Worm (Caenorhabditis elegans) whole organism, L2 larva: ENCODE measurements around the gene pcf-11.
A peak's percentile ranks its signal among the peaks of the same experiment; 100 is the strongest.
"Not testable (repeated sequence)": the region's sequence is repeated elsewhere in the genome, so short reads cannot be mapped to it uniquely, and the experiment has no call there.

Source experiments
- C34F6.9 ChIP-seq: fragments of 150-350 bp; optimal IDR thresholded peaks from 2 replicates; lab custom pipeline; 2014; ENCODE audit warnings: missing biosample characterization, missing genetic modification characterization
- F13H6.1 ChIP-seq: sonication (generic microtip); optimal IDR thresholded peaks from 2 replicates; lab custom pipeline; 2016; ENCODE audit warnings: missing genetic modification characterization, missing compliant biosample characterization
- R02D3.7 ChIP-seq: fragments of 150-350 bp; optimal IDR thresholded peaks from 2 replicates; lab custom pipeline; 2014; ENCODE audit warnings: missing biosample characterization, missing genetic modification characterization
- ZK546.5 ChIP-seq: sonication (generic microtip); optimal IDR thresholded peaks from 2 replicates; lab custom pipeline; 2017; ENCODE audit warnings: missing biosample characterization, missing genetic modification characterization
- alr-1 ChIP-seq: fragments of 150-350 bp; optimal IDR thresholded peaks from 2 replicates; lab custom pipeline; 2014; ENCODE audit warnings: missing biosample characterization, missing genetic modification characterization
- aly-2 ChIP-seq: fragments of 150-350 bp; optimal IDR thresholded peaks from 2 replicates; lab custom pipeline; 2014; ENCODE audit warnings: missing biosample characterization, missing genetic modification characterization
- blmp-1 ChIP-seq: sonication (generic microtip); optimal IDR thresholded peaks from 2 replicates; lab custom pipeline; 2017; ENCODE audit warnings: missing genetic modification characterization, mild to moderate bottlenecking, missing compliant biosample characterization, antibody characterized with exemption, moderate library complexity; ENCODE audit not compliant: insufficient read depth
- ceh-16 ChIP-seq: fragments of 150-350 bp; optimal IDR thresholded peaks from 2 replicates; lab custom pipeline; 2014; ENCODE audit warnings: missing biosample characterization, missing genetic modification characterization
- crh-2 ChIP-seq: sonication (generic microtip); optimal IDR thresholded peaks from 2 replicates; lab custom pipeline; 2017; ENCODE audit warnings: missing biosample characterization, missing genetic modification characterization
- elt-1 ChIP-seq: fragments of 150-350 bp; optimal IDR thresholded peaks from 2 replicates; lab custom pipeline; 2014; ENCODE audit warnings: missing biosample characterization, missing genetic modification characterization
- fos-1 ChIP-seq: fragments of 150-350 bp; optimal IDR thresholded peaks from 2 replicates; lab custom pipeline; 2014; ENCODE audit warnings: missing biosample characterization, missing genetic modification characterization
- gmeb-1 ChIP-seq: fragments of 150-350 bp; optimal IDR thresholded peaks from 2 replicates; lab custom pipeline; 2014; ENCODE audit warnings: missing biosample characterization, missing genetic modification characterization
- lin-11 ChIP-seq: fragments of 150-350 bp; sonication (generic microtip); optimal IDR thresholded peaks from 2 replicates; lab custom pipeline; 2014; ENCODE audit warnings: missing biosample characterization, missing genetic modification characterization, inconsistent platforms, mixed read lengths
- lin-13 ChIP-seq: fragments of 150-350 bp; optimal IDR thresholded peaks from 2 replicates; lab custom pipeline; 2014; ENCODE audit warnings: missing biosample characterization, missing genetic modification reagents, missing genetic modification characterization
- lin-39 ChIP-seq: fragments of 150-350 bp; optimal IDR thresholded peaks from 2 replicates; lab custom pipeline; 2014; ENCODE audit warnings: missing biosample characterization, missing genetic modification reagents, missing genetic modification characterization
- lsy-2 ChIP-seq, 2 experiments: fragments of 150-350 bp in 1 of 2; sonication (generic microtip) in 1 of 2; optimal IDR thresholded peaks; 2 replicates each; lab custom pipeline; 2014 to 2017; ENCODE audit warnings: missing biosample characterization in 2 of 2, missing genetic modification characterization in 2 of 2
- mab-5 ChIP-seq: fragments of 150-350 bp; optimal IDR thresholded peaks from 2 replicates; lab custom pipeline; 2014; ENCODE audit warnings: missing biosample characterization, missing genetic modification characterization
- mbf-1 ChIP-seq: sonication (generic microtip); optimal IDR thresholded peaks from 2 replicates; lab custom pipeline; 2017; ENCODE audit warnings: missing biosample characterization, missing genetic modification characterization
- mdl-1 ChIP-seq, 2 experiments: fragments of 150-350 bp in 1 of 2; sonication (generic microtip) in 1 of 2; optimal IDR thresholded peaks; 2 replicates each; lab custom pipeline; 2017; ENCODE audit warnings: missing biosample characterization in 2 of 2, missing genetic modification characterization in 2 of 2
- nhr-10 ChIP-seq: sonication (generic microtip); optimal IDR thresholded peaks from 2 replicates; lab custom pipeline; 2017; ENCODE audit warnings: missing biosample characterization, missing genetic modification characterization
- nhr-12 ChIP-seq: fragments of 150-350 bp; optimal IDR thresholded peaks from 2 replicates; lab custom pipeline; 2014; ENCODE audit warnings: missing biosample characterization, missing genetic modification characterization
- nhr-129 ChIP-seq: fragments of 150-350 bp; optimal IDR thresholded peaks from 2 replicates; lab custom pipeline; 2014; ENCODE audit warnings: missing biosample characterization, missing genetic modification characterization
- nhr-25 ChIP-seq: fragments of 150-350 bp; sonication (generic microtip); optimal IDR thresholded peaks from 3 replicates; lab custom pipeline; 2014; ENCODE audit warnings: missing biosample characterization, missing genetic modification characterization
- nhr-6 ChIP-seq: fragments of 150-350 bp; optimal IDR thresholded peaks from 2 replicates; lab custom pipeline; 2014; ENCODE audit warnings: missing biosample characterization, missing genetic modification characterization
- peb-1 ChIP-seq: fragments of 150-350 bp; optimal IDR thresholded peaks from 2 replicates; lab custom pipeline; 2014; ENCODE audit warnings: missing biosample characterization, missing genetic modification characterization
- skn-1 ChIP-seq: sonication (generic microtip); optimal IDR thresholded peaks from 2 replicates; lab custom pipeline; 2017; ENCODE audit warnings: missing biosample characterization, missing genetic modification characterization
- sma-3 ChIP-seq: sonication (generic microtip); optimal IDR thresholded peaks from 2 replicates; lab custom pipeline; 2016; ENCODE audit warnings: missing genetic modification reagents, missing genetic modification characterization, missing compliant biosample characterization
- sma-9 ChIP-seq, 2 experiments: fragments of 150-350 bp in 1 of 2; sonication (generic microtip) in 1 of 2; optimal IDR thresholded peaks; 2 replicates each; lab custom pipeline; 2014 to 2016; ENCODE audit warnings: missing genetic modification characterization in 2 of 2, mild to moderate bottlenecking in 1 of 2, missing biosample characterization in 1 of 2, missing compliant biosample characterization in 1 of 2, missing genetic modification reagents in 1 of 2, moderate library complexity in 1 of 2
- snpc-4 ChIP-seq: fragments of 150-350 bp; optimal IDR thresholded peaks from 2 replicates; lab custom pipeline; 2014; ENCODE audit warnings: missing biosample characterization, missing genetic modification characterization
- unc-39 ChIP-seq: fragments of 150-350 bp; optimal IDR thresholded peaks from 2 replicates; lab custom pipeline; 2014; ENCODE audit warnings: missing biosample characterization, missing genetic modification characterization
- unc-55 ChIP-seq: fragments of 150-350 bp; sonication (generic microtip); optimal IDR thresholded peaks from 3 replicates; lab custom pipeline; 2014; ENCODE audit warnings: missing biosample characterization, missing genetic modification reagents, missing genetic modification characterization
- unc-62 ChIP-seq: fragments of 150-350 bp; optimal IDR thresholded peaks from 2 replicates; lab custom pipeline; 2014; ENCODE audit warnings: missing biosample characterization, missing genetic modification reagents, missing genetic modification characterization
- ztf-1 ChIP-seq: fragments of 200-800 bp; sonication (Bioruptor generic); conservative IDR thresholded peaks from 2 replicates; pipeline ENCODE4 v1.3.6; 2022; ENCODE audit warnings: missing genetic modification characterization, missing compliant biosample characterization
- ztf-11 ChIP-seq: sonication (generic microtip); optimal IDR thresholded peaks from 2 replicates; lab custom pipeline; 2017; ENCODE audit warnings: missing biosample characterization, missing genetic modification characterization
- ztf-4 ChIP-seq: fragments of 150-350 bp; optimal IDR thresholded peaks from 2 replicates; lab custom pipeline; 2014; ENCODE audit warnings: missing biosample characterization, missing genetic modification characterization

Gene pcf-11

DNA sequence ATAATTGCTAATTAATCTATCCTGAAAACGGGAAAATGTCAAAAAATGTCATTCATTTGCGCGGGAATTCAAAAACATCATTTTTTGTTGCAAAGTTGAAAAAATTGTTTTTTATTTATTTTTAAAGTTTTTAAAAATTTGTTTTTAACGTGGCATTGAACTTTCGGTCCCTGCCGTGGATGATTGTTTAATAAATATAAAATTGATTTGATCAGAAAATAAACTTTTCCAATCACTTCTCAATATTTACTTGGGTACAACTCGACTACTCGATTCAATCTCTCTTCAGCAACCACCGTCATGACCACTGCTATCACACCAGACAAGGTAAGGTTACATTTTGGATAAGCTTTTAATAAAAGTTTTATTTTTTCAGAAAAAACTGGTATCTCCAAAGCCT lies 37.7 kb downstream of the pcf-11 start, which contains the start of gene C45G9.4:
Gene C45G9.4 (plus strand): TSS at position 301 of the 400 bp plus-strand sequence.
- not testable (repeated sequence) for TF ChIP-seq blmp-1 (tag; lab: Kevin White, UChicago); lsy-2 (tag; optimal IDR thresholded peaks at IDR 0.05; lab: Kevin White, UChicago); gmeb-1 (tag; lab: Kevin White, UChicago)

DNA sequence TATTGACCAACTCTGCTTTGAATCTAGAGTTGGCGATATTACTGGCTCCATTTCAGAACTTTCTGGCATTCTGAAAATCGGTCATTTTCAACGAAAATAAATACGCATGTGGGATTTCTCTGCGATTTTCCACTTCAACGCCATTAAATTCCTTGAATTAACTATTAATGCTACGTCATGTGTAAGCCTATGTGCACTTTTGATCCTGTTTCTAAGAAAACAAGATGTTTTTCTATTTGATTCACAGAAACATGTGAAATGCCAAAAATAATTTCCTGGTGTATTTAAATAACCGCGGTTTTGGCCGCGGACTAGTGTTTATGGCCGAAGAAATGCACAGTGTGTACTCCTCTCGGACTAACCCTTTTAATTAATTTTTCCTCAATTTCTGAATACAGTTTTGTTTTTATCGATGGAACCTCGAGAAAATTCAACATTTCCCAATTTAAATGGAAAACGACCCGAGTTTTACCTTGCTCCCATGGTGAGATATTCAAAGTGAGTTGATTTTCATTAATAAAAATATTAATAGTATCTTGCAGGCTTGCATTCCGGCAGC lies 44.0 kb downstream of the pcf-11 start, which contains the start of the genes C45G9.11 and C45G9.2:
Gene C45G9.11 (minus strand): TSS at position 51 of the 559 bp plus-strand sequence.
Gene C45G9.2 (plus strand): TSS at position 392 of the 559 bp plus-strand sequence.
- TF ChIP-seq elt-1 (tag; lab: Kevin White, UChicago) (no peak), nhr-129 (tag; lab: Kevin White, UChicago) (peak; percentile 20), ztf-1 (GFP tag; lab: Robert Waterston, UW) (no peak), C34F6.9 (tag; lab: Kevin White, UChicago) (peak; percentile 75), ztf-4 (tag; lab: Kevin White, UChicago) (peak; percentile 43), mab-5 (peak; percentile 52), lin-13 (GFP tag; lab: Kevin White, UChicago) (peak; percentile 74), mbf-1 (no peak), skn-1 (tag; lab: Kevin White, UChicago) (no peak), R02D3.7 (tag; lab: Kevin White, UChicago) (peak; percentile 11), nhr-25 (tag; lab: Kevin White, UChicago) (no peak), alr-1 (tag; lab: Kevin White, UChicago) (no peak), F13H6.1 (tag; lab: Kevin White, UChicago) (peak; percentile 73), unc-55 (GFP tag; lab: Kevin White, UChicago) (peak; percentile 81), lsy-2 (tag; optimal IDR thresholded peaks at IDR 0.05; lab: Kevin White, UChicago) (peak; percentile 71 to 85), sma-9 (GFP tag; optimal IDR thresholded peaks at IDR 0.05; lab: Kevin White, UChicago) (peak; percentile 88), sma-9 (tag; optimal IDR thresholded peaks at IDR 0.05; lab: Kevin White, UChicago) (no peak), sma-3 (peak; percentile 83), lin-39 (no peak), lin-11 (peak; percentile 11), crh-2 (tag; lab: Kevin White, UChicago) (peak; percentile 43), gmeb-1 (tag; lab: Kevin White, UChicago) (peak; percentile 94), nhr-6 (tag; lab: Kevin White, UChicago) (peak; percentile 52), snpc-4 (peak; percentile 42)

DNA sequence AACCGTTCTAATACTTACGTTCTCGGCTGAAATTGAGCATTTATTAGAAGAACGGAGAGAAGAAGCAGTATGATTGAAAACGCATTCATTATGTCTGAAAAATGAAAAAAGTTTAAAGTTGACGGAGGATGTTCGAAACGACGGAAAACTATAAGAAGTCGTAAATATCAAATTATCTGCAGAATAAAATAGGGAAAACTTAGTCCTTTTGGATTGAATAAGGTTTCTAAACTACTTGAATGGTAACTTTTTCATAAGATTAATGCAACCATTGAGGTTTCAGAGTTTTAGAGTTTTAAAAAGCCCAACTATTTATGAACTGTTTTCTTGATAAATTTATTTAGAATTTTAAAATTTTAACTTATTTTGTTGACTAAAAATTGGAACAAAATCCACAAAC lies 46.8 kb downstream of the pcf-11 start, which contains the start of gene C45G9.12:
Gene C45G9.12 (minus strand): TSS at position 101 of the 400 bp plus-strand sequence.
- TF ChIP-seq nhr-129 (tag; lab: Kevin White, UChicago) (no peak), ceh-16 (no peak), ztf-4 (tag; lab: Kevin White, UChicago) (no peak), blmp-1 (tag; lab: Kevin White, UChicago) (no peak), sma-9 (GFP tag; optimal IDR thresholded peaks at IDR 0.05; lab: Kevin White, UChicago) (no peak), sma-9 (tag; optimal IDR thresholded peaks at IDR 0.05; lab: Kevin White, UChicago) (no peak), nhr-12 (tag; lab: Kevin White, UChicago) (no peak), unc-39 (tag; lab: Kevin White, UChicago) (no peak), aly-2 (tag; lab: Kevin White, UChicago) (no peak), alr-1 (tag; lab: Kevin White, UChicago) (no peak), peb-1 (no peak), mdl-1 (tag; optimal IDR thresholded peaks at IDR 0.05; lab: Kevin White, UChicago) (no peak), snpc-4 (no peak), ZK546.5 (no peak), ztf-11 (no peak), unc-62 (no peak), elt-1 (tag; lab: Kevin White, UChicago) (no peak), fos-1 (tag; lab: Kevin White, UChicago) (no peak)

DNA sequence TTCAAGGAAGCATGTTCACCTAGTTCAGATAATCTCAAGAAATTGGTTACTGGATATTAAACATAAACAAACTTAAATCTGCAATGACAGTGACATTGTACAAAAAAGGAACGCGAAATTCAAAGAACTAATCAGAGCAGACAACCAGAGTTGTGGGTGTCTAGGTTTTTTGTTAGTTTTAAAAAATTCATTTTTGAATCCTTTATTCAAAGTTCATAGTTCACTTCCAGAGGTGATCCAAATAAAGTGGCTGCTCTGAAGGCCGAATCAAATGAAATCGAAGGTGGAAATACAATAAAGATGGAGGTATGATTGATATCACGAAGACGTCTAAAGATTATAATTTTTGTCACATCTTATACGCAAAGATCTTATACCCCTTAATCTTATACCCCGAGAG lies 49.7 kb downstream of the pcf-11 start, which contains the start of gene ttbk-6:
Gene ttbk-6 (plus strand): TSS at position 301 of the 400 bp plus-strand sequence.
- TF ChIP-seq nhr-6 (tag; lab: Kevin White, UChicago), result no peak
- TF ChIP-seq ztf-4 (tag; lab: Kevin White, UChicago), result no peak
- no peak for TF ChIP-seq nhr-10
